Worm (Caenorhabditis elegans): Measurements from ENCODE around the gene nmr-1.

DNA sequence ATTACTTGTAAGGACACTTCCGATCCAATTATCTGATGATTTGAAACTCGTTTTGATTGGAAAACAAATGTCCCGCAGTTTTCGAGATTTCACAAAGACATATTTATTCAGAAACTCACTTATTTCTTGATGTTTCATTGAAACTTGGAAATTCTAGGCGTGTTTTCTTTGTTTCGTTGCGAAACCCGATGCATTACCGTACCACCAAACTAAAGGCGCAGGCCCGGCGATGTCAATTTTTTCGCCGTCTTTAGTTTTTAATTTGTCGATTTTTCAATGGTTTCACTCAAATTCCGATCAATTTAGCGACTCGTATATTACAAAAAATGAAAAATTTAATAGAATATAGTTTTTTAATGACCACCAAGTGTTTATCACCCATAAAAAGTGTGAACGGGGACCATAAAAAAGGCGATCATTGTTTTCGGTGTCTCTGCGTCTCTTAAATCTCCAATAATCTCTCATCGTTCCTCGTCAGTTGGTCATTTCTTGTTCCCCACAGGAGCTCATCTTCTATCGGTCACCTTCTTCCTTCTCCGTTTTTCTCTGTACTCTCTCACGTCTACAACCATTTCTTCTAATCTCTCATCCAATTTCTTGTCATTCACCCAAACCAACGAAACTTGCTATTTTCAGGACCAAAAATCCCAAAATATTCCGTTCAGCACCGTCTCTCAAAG, 19.5 kb upstream of the nmr-1 start, which contains the start of gene clr-1:
- TF ChIP-seq tbx-2 (tag; optimal IDR thresholded peaks at IDR 0.05): no peak
- no peak for TF ChIP-seq elt-2 (tag; optimal IDR thresholded peaks at IDR 0.05)
- no peak for TF ChIP-seq nhr-77 (tag; optimal IDR thresholded peaks at IDR 0.05)
- no peak for TF ChIP-seq nhr-23 (tag; optimal IDR thresholded peaks at IDR 0.05)
- TF ChIP-seq ZK546.5 (tag; optimal IDR thresholded peaks at IDR 0.05): no peak
- TF ChIP-seq lin-15B (tag; optimal IDR thresholded peaks at IDR 0.05): no peak
- no peak for TF ChIP-seq nhr-25 (tag; optimal IDR thresholded peaks at IDR 0.05)
- TF ChIP-seq fkh-10 (GFP tag; optimal IDR thresholded peaks at IDR 0.05): no peak
- TF ChIP-seq nhr-28 (tag; optimal IDR thresholded peaks at IDR 0.05): no peak
- TF ChIP-seq nhr-237 (tag; optimal IDR thresholded peaks at IDR 0.05): no peak
- TF ChIP-seq pqm-1 (tag; optimal IDR thresholded peaks at IDR 0.05): no peak
